Worm (Caenorhabditis elegans) whole organism, midembryonic: ENCODE measurements around the gene npr-32.

ENCODE experiments used
- T22C8.4 ChIP-seq: fragments of 200-800 bp; sonication (Bioruptor generic); IDR thresholded peaks from 2 replicates; pipeline ENCODE4 v1.3.6; 2022; ENCODE audit warnings: missing genetic modification characterization, missing compliant biosample characterization
- med-1 ChIP-seq: sonication (generic microtip); optimal IDR thresholded peaks from 2 replicates; lab custom pipeline; 2017; ENCODE audit warnings: missing genetic modification characterization, mild to moderate bottlenecking, missing compliant biosample characterization, antibody characterized with exemption, missing genetic modification reagents; ENCODE audit not compliant: insufficient read depth

ce11 chrIV:17216048-17216447 lies 14.8 kb downstream of the npr-32 start, which contains the start of gene Y116A8B.1:
- TF ChIP-seq T22C8.4 (GFP tag; lab: Robert Waterston, UW) (no peak), med-1 (no peak)
